Worm (Caenorhabditis elegans): ENCODE data around the gene spp-11.

The spp-11 gene

DNA sequence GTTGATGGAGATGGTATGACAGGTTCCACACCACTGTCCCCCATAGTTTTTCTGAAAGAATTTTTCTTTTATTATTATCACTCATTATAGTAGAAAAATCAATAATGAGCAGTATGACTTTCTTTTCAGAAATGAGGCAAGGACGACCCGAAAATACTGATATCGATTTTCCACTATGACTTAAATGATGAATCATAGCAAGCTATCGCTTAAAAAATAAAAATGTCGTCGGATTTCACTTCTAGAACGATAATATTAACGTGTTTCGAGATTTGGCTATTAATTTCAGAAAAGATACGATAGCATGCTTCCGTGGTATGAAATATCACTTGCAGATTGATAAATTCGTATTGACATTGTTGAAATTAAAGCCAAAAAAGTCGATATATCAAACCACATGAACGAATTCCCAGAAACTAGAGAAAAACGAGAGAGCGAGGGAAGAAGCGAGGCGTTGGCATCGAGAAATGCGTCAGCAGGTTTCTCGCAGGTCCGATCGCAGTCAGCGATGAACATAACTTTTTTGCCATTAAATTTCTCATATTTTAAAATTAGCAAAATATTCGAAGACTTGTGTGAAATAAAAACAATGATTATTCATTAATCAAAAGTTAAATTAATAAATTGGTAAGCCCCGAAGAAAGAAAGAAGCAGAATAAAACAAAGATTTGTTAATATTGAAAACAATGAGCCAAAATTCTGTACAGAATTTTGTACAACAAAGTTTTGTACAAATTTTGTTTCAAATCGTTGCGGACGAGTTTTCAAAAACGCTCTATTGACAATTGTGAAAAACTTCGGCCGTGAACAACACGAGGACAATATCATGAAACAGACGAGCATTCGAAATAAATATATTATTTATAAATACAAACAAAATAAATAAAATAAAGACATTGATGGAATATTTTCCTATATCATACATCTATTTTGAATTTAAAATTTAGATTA is 51.5 kb downstream of the spp-11 start, which contains the start of gene C32D5.11 (continued):
- TF ChIP-seq fkh-10 (GFP tag; optimal IDR thresholded peaks at IDR 0.05) (no peak), unc-42 (tag; optimal IDR thresholded peaks at IDR 0.05) (no peak), madf-2 (tag; optimal IDR thresholded peaks at IDR 0.05) (no peak), hlh-15 (tag; optimal IDR thresholded peaks at IDR 0.05) (no peak)

Measured in whole organism, late embryonic.